Fruit fly (Drosophila melanogaster) whole organism: ENCODE results near the gene Ir62a.

Source experiments
- CG8478 ChIP-seq: fragments of >200 bp; optimal IDR thresholded peaks from 2 replicates; lab custom pipeline; 2018; ENCODE audit warnings: inconsistent platforms
- Dll ChIP-seq: fragments of >200 bp; optimal IDR thresholded peaks from 2 replicates; lab custom pipeline; 2017
- EcR ChIP-seq, 2 experiments: fragments of >200 bp; optimal IDR thresholded peaks; 2 replicates each; lab custom pipeline; 2017; ENCODE audit warnings: missing biosample characterization in 2 of 2, missing genetic modification characterization in 2 of 2, missing genetic modification reagents in 2 of 2
- pan ChIP-seq: fragments of >200 bp; optimal IDR thresholded peaks from 2 replicates; lab custom pipeline; 2017
- psq ChIP-seq: fragments of >200 bp; optimal IDR thresholded peaks from 2 replicates; lab custom pipeline; 2017
- usp ChIP-seq: fragments of >200 bp; optimal IDR thresholded peaks from 2 replicates; lab custom pipeline; 2017; ENCODE audit warnings: missing biosample characterization, missing genetic modification characterization, mixed read lengths

dm6 chr3L:1549148-1549547, 18.1 kb upstream of the Ir62a start:
- no peak for TF ChIP-seq pan (lab: Kevin White, UChicago)
- TF ChIP-seq psq (lab: Kevin White, UChicago), result no peak
- TF ChIP-seq CG8478 (lab: Kevin White, UChicago), result no peak
- TF ChIP-seq usp, result no peak
- TF ChIP-seq Dll, result no peak
- no peak for TF ChIP-seq EcR (GFP tag; optimal IDR thresholded peaks at IDR 0.05; lab: Kevin White, UChicago)
